Fruit fly (Drosophila melanogaster) whole organism, prepupa: ENCODE results near the gene CG12116.

Source experiments
- CG10631 ChIP-seq: fragments of 200-800 bp; sonication (Bioruptor generic); optimal IDR thresholded peaks from 2 replicates; lab custom pipeline; 2016; ENCODE audit warnings: missing biosample characterization, missing genetic modification characterization
- CG10669 ChIP-seq: fragments of 200-800 bp; sonication (Bioruptor generic); optimal IDR thresholded peaks from 3 replicates; lab custom pipeline; 2018; ENCODE audit warnings: missing biosample characterization, mild to moderate bottlenecking, missing genetic modification characterization, moderate library complexity
- CG11294 ChIP-seq: fragments of 200-800 bp; sonication (Bioruptor generic); IDR thresholded peaks from 2 replicates; pipeline ENCODE4 v1.3.6; 2022; ENCODE audit warnings: missing biosample characterization, missing genetic modification characterization
- CG11902 ChIP-seq: fragments of 200-800 bp; sonication (Bioruptor generic); optimal IDR thresholded peaks from 3 replicates; lab custom pipeline; 2016; ENCODE audit warnings: missing biosample characterization, missing genetic modification characterization
- CG15336 ChIP-seq: fragments of 200-800 bp; sonication (Bioruptor generic); IDR thresholded peaks from 2 replicates; pipeline ENCODE4 v1.3.6; 2022; ENCODE audit warnings: missing biosample characterization, missing genetic modification characterization
- CG1621 ChIP-seq: fragments of 200-800 bp; sonication (Bioruptor generic); optimal IDR thresholded peaks from 3 replicates; lab custom pipeline; 2018; ENCODE audit warnings: missing biosample characterization, mild to moderate bottlenecking, missing genetic modification characterization
- CG16779 ChIP-seq: fragments of 200-800 bp; sonication (Bioruptor generic); optimal IDR thresholded peaks from 3 replicates; lab custom pipeline; 2017; ENCODE audit warnings: missing biosample characterization, mild to moderate bottlenecking, missing genetic modification characterization
- CG3032 ChIP-seq: fragments of 200-800 bp; optimal IDR thresholded peaks from 2 replicates; lab custom pipeline; 2019; ENCODE audit warnings: missing biosample characterization, mild to moderate bottlenecking, missing genetic modification characterization, moderate library complexity
- CG31627 ChIP-seq: fragments of 200-800 bp; sonication (Bioruptor generic); optimal IDR thresholded peaks from 3 replicates; lab custom pipeline; 2016; ENCODE audit warnings: missing biosample characterization, missing genetic modification characterization
- CG32006 ChIP-seq: fragments of 200-800 bp; sonication (Bioruptor generic); optimal IDR thresholded peaks from 3 replicates; lab custom pipeline; 2017; ENCODE audit warnings: missing biosample characterization, mild to moderate bottlenecking, missing genetic modification characterization
- CG34406 ChIP-seq: fragments of 200-800 bp; sonication (Bioruptor generic); optimal IDR thresholded peaks from 3 replicates; lab custom pipeline; 2016; ENCODE audit warnings: missing biosample characterization, missing genetic modification characterization
- CG3919 ChIP-seq: fragments of 200-800 bp; sonication (Bioruptor generic); optimal IDR thresholded peaks from 3 replicates; lab custom pipeline; 2016; ENCODE audit warnings: missing biosample characterization, missing genetic modification characterization
- CG4318 ChIP-seq: fragments of 200-800 bp; sonication (Bioruptor generic); optimal IDR thresholded peaks from 3 replicates; lab custom pipeline; 2017; ENCODE audit warnings: missing biosample characterization, mild to moderate bottlenecking, missing genetic modification characterization
- CG6163 ChIP-seq: fragments of 200-800 bp; sonication (Bioruptor generic); IDR thresholded peaks from 3 replicates; pipeline ENCODE4 v1.3.6; 2022; ENCODE audit warnings: missing biosample characterization, missing genetic modification characterization
- CG6276 ChIP-seq: fragments of 200-800 bp; sonication (Bioruptor generic); optimal IDR thresholded peaks from 2 replicates; lab custom pipeline; 2017; ENCODE audit warnings: missing biosample characterization, mild to moderate bottlenecking, missing genetic modification characterization
- CG6792 ChIP-seq: fragments of 200-800 bp; sonication (Bioruptor generic); optimal IDR thresholded peaks from 3 replicates; lab custom pipeline; 2016; ENCODE audit warnings: missing biosample characterization, missing genetic modification characterization
- CG6808 ChIP-seq: fragments of 200-800 bp; sonication (Bioruptor generic); optimal IDR thresholded peaks from 3 replicates; lab custom pipeline; 2017; ENCODE audit warnings: missing biosample characterization, missing genetic modification characterization, mild to moderate bottlenecking, moderate library complexity, missing genetic modification reagents
- CG6854 ChIP-seq: fragments of 200-800 bp; sonication (Bioruptor generic); optimal IDR thresholded peaks from 2 replicates; lab custom pipeline; 2017; ENCODE audit warnings: missing biosample characterization, mild to moderate bottlenecking, missing genetic modification characterization
- CG7368 ChIP-seq: fragments of 200-800 bp; sonication (Bioruptor generic); optimal IDR thresholded peaks from 3 replicates; lab custom pipeline; 2016; ENCODE audit warnings: missing biosample characterization, missing genetic modification characterization
- CG8119 ChIP-seq: fragments of 200-800 bp; sonication (Bioruptor generic); IDR thresholded peaks from 3 replicates; pipeline ENCODE4 v1.3.6; 2022; ENCODE audit warnings: missing biosample characterization, missing genetic modification characterization
- CG8632 ChIP-seq: fragments of 200-800 bp; sonication (Bioruptor generic); optimal IDR thresholded peaks from 3 replicates; lab custom pipeline; 2016; ENCODE audit warnings: missing biosample characterization, missing genetic modification characterization
- CG9139 ChIP-seq: fragments of 200-800 bp; sonication (Bioruptor generic); optimal IDR thresholded peaks from 3 replicates; lab custom pipeline; 2017; ENCODE audit warnings: missing biosample characterization, mild to moderate bottlenecking, missing genetic modification characterization
- Eip75B ChIP-seq: fragments of 200-800 bp; sonication (Bioruptor generic); optimal IDR thresholded peaks from 3 replicates; lab custom pipeline; 2016; ENCODE audit warnings: missing biosample characterization, missing genetic modification characterization
- Eip93F ChIP-seq: fragments of 200-800 bp; sonication (Bioruptor generic); optimal IDR thresholded peaks from 2 replicates; lab custom pipeline; 2016; ENCODE audit warnings: missing biosample characterization, mild to moderate bottlenecking, missing genetic modification characterization
- Ets21C ChIP-seq: fragments of 200-800 bp; sonication (Bioruptor generic); optimal IDR thresholded peaks from 3 replicates; lab custom pipeline; 2016; ENCODE audit warnings: missing biosample characterization, missing genetic modification characterization
- Ets96B ChIP-seq: fragments of 200-800 bp; optimal IDR thresholded peaks from 2 replicates; lab custom pipeline; 2019; ENCODE audit warnings: missing biosample characterization, mild to moderate bottlenecking, missing genetic modification characterization, moderate library complexity
- Gug ChIP-seq: fragments of 200-800 bp; sonication (Bioruptor generic); IDR thresholded peaks from 2 replicates; pipeline ENCODE4 v1.3.6; 2022; ENCODE audit warnings: missing biosample characterization, missing genetic modification characterization
- Hr38 ChIP-seq: sonication (Bioruptor generic); optimal IDR thresholded peaks from 2 replicates; lab custom pipeline; 2016; ENCODE audit warnings: missing biosample characterization, missing genetic modification characterization
- Hr4 ChIP-seq: fragments of 200-800 bp; sonication (Bioruptor generic); optimal IDR thresholded peaks from 3 replicates; lab custom pipeline; 2016; ENCODE audit warnings: missing biosample characterization, missing genetic modification characterization
- Lpt ChIP-seq: fragments of 200-800 bp; sonication (Bioruptor generic); optimal IDR thresholded peaks from 3 replicates; lab custom pipeline; 2016; ENCODE audit warnings: missing biosample characterization, missing genetic modification characterization
- Met ChIP-seq: fragments of 200-800 bp; sonication (Bioruptor generic); optimal IDR thresholded peaks from 3 replicates; lab custom pipeline; 2016; ENCODE audit warnings: missing biosample characterization, missing genetic modification characterization
- Smox ChIP-seq: fragments of 200-800 bp; sonication (Bioruptor generic); optimal IDR thresholded peaks from 3 replicates; lab custom pipeline; 2016; ENCODE audit warnings: missing biosample characterization, missing genetic modification characterization
- Sox14 ChIP-seq: fragments of 200-800 bp; sonication (Bioruptor generic); optimal IDR thresholded peaks from 3 replicates; lab custom pipeline; 2016; ENCODE audit warnings: missing biosample characterization, missing genetic modification characterization
- Sox15 ChIP-seq: fragments of 200-800 bp; sonication (Bioruptor generic); optimal IDR thresholded peaks from 3 replicates; lab custom pipeline; 2016; ENCODE audit warnings: missing biosample characterization, missing genetic modification characterization
- achi ChIP-seq: fragments of 200-800 bp; sonication (Bioruptor generic); optimal IDR thresholded peaks from 3 replicates; lab custom pipeline; 2016; ENCODE audit warnings: missing biosample characterization, missing genetic modification characterization
- acj6 ChIP-seq: fragments of 200-800 bp; sonication (Bioruptor generic); optimal IDR thresholded peaks from 3 replicates; lab custom pipeline; 2016; ENCODE audit warnings: missing biosample characterization, missing genetic modification characterization
- cyc ChIP-seq: fragments of 200-800 bp; sonication (Bioruptor generic); optimal IDR thresholded peaks from 3 replicates; lab custom pipeline; 2016; ENCODE audit warnings: missing biosample characterization, missing genetic modification characterization
- dsx ChIP-seq: fragments of 200-800 bp; optimal IDR thresholded peaks from 3 replicates; lab custom pipeline; 2019; ENCODE audit warnings: missing biosample characterization, mild to moderate bottlenecking, missing genetic modification characterization, moderate library complexity; ENCODE audit not compliant: poor library complexity, severe bottlenecking
- eg ChIP-seq: fragments of 200-800 bp; sonication (Bioruptor generic); IDR thresholded peaks from 3 replicates; pipeline ENCODE4 v1.3.6; 2022; ENCODE audit warnings: missing biosample characterization, missing genetic modification characterization
- esn ChIP-seq: fragments of 200-800 bp; sonication (Bioruptor generic); optimal IDR thresholded peaks from 2 replicates; lab custom pipeline; 2016; ENCODE audit warnings: missing biosample characterization, mild to moderate bottlenecking, missing genetic modification characterization, moderate library complexity
- fd59A ChIP-seq: fragments of 200-800 bp; sonication (Bioruptor generic); optimal IDR thresholded peaks from 2 replicates; lab custom pipeline; 2017; ENCODE audit warnings: missing biosample characterization, mild to moderate bottlenecking, missing genetic modification characterization, missing genetic modification reagents
- fd85E ChIP-seq: fragments of 200-800 bp; sonication (Bioruptor generic); optimal IDR thresholded peaks from 3 replicates; lab custom pipeline; 2016; ENCODE audit warnings: missing biosample characterization, missing genetic modification characterization
- fkh ChIP-seq: fragments of 200-800 bp; sonication (Bioruptor generic); optimal IDR thresholded peaks from 3 replicates; lab custom pipeline; 2017; ENCODE audit warnings: missing biosample characterization, mild to moderate bottlenecking, missing genetic modification characterization, moderate library complexity
- lz ChIP-seq: fragments of 200-800 bp; sonication (Bioruptor generic); optimal IDR thresholded peaks from 3 replicates; lab custom pipeline; 2016; ENCODE audit warnings: missing biosample characterization, missing genetic modification characterization
- net ChIP-seq: fragments of 200-800 bp; sonication (Bioruptor generic); optimal IDR thresholded peaks from 3 replicates; lab custom pipeline; 2016; ENCODE audit warnings: missing biosample characterization, missing genetic modification characterization
- spab ChIP-seq: fragments of 200-800 bp; sonication (Bioruptor generic); optimal IDR thresholded peaks from 2 replicates; lab custom pipeline; 2017; ENCODE audit warnings: missing biosample characterization, mild to moderate bottlenecking, missing genetic modification characterization, missing genetic modification reagents
- ss ChIP-seq, 2 experiments: fragments of 200-800 bp; sonication (Bioruptor generic); optimal IDR thresholded peaks; 2 replicates in 1 of 2; 3 replicates in 1 of 2; lab custom pipeline; 2017 to 2018; ENCODE audit warnings: mild to moderate bottlenecking in 2 of 2, missing biosample characterization in 2 of 2, missing genetic modification characterization in 2 of 2, moderate library complexity in 1 of 2
- svp ChIP-seq: fragments of 200-800 bp; sonication (Bioruptor generic); peaks from one replicate; lab custom pipeline; 2016; ENCODE audit warnings: missing biosample characterization, missing genetic modification characterization
- topi ChIP-seq: fragments of 200-800 bp; sonication (Bioruptor generic); optimal IDR thresholded peaks from 3 replicates; lab custom pipeline; 2016; ENCODE audit warnings: missing biosample characterization, missing genetic modification characterization
- vri ChIP-seq: fragments of 200-800 bp; sonication (Bioruptor generic); optimal IDR thresholded peaks from 3 replicates; lab custom pipeline; 2016; ENCODE audit warnings: missing biosample characterization, mild to moderate bottlenecking, missing genetic modification characterization

CG12116 gene

DNA sequence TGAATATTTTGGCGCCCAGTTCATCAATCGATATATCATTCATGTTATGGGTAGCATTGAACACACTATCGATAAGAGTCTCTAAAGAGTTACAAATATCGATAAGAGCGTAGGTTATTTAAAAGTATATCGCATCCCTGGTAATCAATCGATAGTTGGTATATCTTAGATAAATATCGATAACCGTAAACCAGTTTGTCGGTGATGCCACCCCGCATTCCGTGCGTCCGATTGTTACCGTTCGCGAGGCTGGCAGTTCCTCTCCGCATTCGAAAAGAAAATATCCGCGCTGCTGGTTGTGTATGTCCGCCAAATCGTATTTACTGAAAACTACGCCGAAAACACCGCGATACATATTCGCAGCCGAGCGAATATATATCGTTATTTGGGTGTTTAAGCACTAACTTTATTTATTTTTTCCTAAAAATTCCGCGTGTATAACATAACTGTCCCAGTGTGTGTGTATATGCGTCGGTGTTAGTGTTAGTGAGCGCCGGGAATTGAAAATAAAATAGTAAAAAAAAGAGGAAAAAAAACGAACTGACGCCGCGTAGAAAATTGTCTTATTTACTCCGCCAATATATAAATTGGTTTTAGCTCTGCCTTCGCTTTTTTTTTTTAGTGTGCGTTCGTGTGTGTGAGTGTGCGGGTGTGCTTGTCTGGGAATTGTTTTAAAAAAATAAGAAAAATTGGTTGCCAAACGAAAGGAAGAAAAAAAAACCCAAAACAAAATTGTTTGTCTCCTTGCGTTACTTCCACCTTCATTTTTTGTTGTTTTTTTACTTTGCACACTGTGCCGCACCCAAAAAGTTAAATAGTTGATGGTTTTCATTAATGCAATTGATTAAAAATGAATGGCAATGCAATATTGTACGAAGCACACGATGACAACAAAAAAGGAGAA is 48.6 kb upstream of the CG12116 start, which contains the start of gene Nrg:
TSS of gene Nrg (plus strand) at position 253 of the 904 bp plus-strand sequence.
- TF ChIP-seq Hr38 (GFP tag; lab: Kevin White, UChicago) (no peak), net (no peak), Eip93F (GFP tag; lab: Kevin White, UChicago) (no peak), esn (GFP tag; lab: Kevin White, UChicago) (peak; percentile 15), dsx (GFP tag; lab: Kevin White, UChicago) (no peak), spab (GFP tag; lab: Kevin White, UChicago) (no peak), svp (GFP tag; lab: Kevin White, UChicago) (peak; percentile 51), CG16779 (tag; lab: Kevin White, UChicago) (no peak), Sox15 (GFP tag; lab: Kevin White, UChicago) (no peak), CG11294 (GFP tag; lab: Robert Waterston, UW) (no peak), Ets96B (tag; lab: Kevin White, UChicago) (no peak), CG6792 (no peak), CG6854 (peak; percentile 22), fkh (peak; percentile 36), CG34406 (GFP tag; lab: Kevin White, UChicago) (no peak), cyc (GFP tag; lab: Kevin White, UChicago) (no peak), topi (GFP tag; lab: Kevin White, UChicago) (no peak), Sox14 (GFP tag; lab: Kevin White, UChicago) (no peak), CG11902 (GFP tag; lab: Kevin White, UChicago) (no peak), CG32006 (GFP tag; lab: Kevin White, UChicago) (peak; percentile 3), fd85E (GFP tag; lab: Kevin White, UChicago) (no peak), CG1621 (peak; percentile 36), Eip75B (GFP tag; lab: Kevin White, UChicago) (no peak), Met (peak; percentile 16), Lpt (GFP tag; lab: Kevin White, UChicago) (no peak), acj6 (peak; percentile 4), Gug (GFP tag; lab: Robert Waterston, UW) (no peak), lz (GFP tag; lab: Kevin White, UChicago) (no peak), CG9139 (GFP tag; lab: Kevin White, UChicago) (peak; percentile 6), Ets21C (GFP tag; lab: Kevin White, UChicago) (no peak), CG31627 (GFP tag; lab: Kevin White, UChicago) (no peak), CG8632 (GFP tag; lab: Kevin White, UChicago) (no peak), CG6276 (GFP tag; lab: Kevin White, UChicago) (no peak), eg (GFP tag; lab: Robert Waterston, UW) (0 out of 3 replicates have a peak, but pooled peaks have one; percentile 47), CG4318 (GFP tag; lab: Kevin White, UChicago) (no peak), achi (no peak), CG6163 (GFP tag; lab: Robert Waterston, UW) (no peak), Hr4 (GFP tag; lab: Kevin White, UChicago) (no peak), CG7368 (peak; percentile 16), CG3919 (no peak), vri (GFP tag; lab: Kevin White, UChicago) (peak; percentile 13), fd59A (no peak), Smox (GFP tag; lab: Kevin White, UChicago) (no peak), CG3032 (tag; lab: Kevin White, UChicago) (no peak), CG15336 (GFP tag; lab: Robert Waterston, UW) (0 out of 2 replicates have a peak, but pooled peaks have one; percentile 11), CG10631 (no peak), CG6808 (GFP tag; lab: Kevin White, UChicago) (peak; percentile 100), CG8119 (GFP tag; lab: Robert Waterston, UW) (0 out of 3 replicates have a peak, but pooled peaks have one; percentile 46), CG10669 (no peak), ss (GFP tag; optimal IDR thresholded peaks at IDR 0.05; lab: Kevin White, UChicago) (peak in 1 of 2 experiments; percentile 7)
